Fruit fly (Drosophila melanogaster): Measurements from ENCODE around the gene Prps.
A peak's percentile ranks its signal among the peaks of the same experiment; 100 is the strongest.

DNA sequence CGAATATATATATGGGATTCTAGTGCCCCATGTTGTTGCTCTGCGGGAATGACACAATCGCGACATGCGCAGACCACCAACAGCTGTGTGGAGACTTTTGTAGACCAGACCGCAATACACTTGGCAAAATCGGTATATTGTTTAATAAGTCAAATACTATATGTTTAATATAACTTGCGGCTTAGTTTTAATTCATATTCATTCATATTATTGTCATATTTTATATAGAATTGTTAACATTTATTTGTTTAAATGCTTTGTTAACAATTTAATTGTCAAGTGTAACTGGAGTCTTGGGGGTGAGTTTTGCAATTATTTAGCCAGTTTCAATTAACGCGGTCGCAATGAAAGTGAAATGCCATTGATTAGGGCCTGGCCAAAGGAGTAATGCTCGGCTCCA is 43.1 kb upstream of the Prps start:
- TF ChIP-seq psq (GFP tag; optimal IDR thresholded peaks at IDR 0.05), result no peak
- TF ChIP-seq fru (GFP tag; optimal IDR thresholded peaks at IDR 0.05), result peak; percentile 19
- no peak for TF ChIP-seq N (GFP tag; optimal IDR thresholded peaks at IDR 0.05)
- TF ChIP-seq Jra (GFP tag; optimal IDR thresholded peaks at IDR 0.05), result no peak
- no peak for TF ChIP-seq tai (GFP tag; optimal IDR thresholded peaks at IDR 0.05)
- TF ChIP-seq br (GFP tag; optimal IDR thresholded peaks at IDR 0.05), result no peak
- TF ChIP-seq usp (GFP tag; optimal IDR thresholded peaks at IDR 0.05), result no peak
- TF ChIP-seq brk (GFP tag; optimal IDR thresholded peaks at IDR 0.05), result no peak
